Fruit fly (Drosophila melanogaster): ENCODE measurements around the gene Ten-a.

Gene Ten-a

DNA sequence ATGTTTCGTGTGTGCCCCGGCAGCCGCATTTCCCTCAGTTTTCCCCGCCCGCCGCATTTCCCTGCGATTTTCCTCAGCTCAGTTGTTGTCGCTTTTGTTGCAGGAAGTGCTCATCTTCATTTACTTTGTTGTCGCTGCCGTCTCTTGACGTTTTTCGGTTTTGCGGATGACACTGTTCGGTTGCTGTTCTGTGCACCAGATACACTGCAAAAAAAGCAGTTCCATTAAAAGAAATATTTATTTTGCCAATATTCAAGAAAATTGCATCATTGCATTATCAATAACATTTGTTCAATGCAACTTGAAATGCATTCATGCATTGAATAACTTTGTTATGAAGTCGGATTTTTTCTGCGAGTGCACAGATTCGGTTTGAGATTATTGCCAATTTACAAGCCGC lies 174.1 kb downstream of the Ten-a start (continued):
- TF ChIP-seq Optix (GFP tag; IDR thresholded peaks at IDR 0.05): no peak
- TF ChIP-seq Kr (GFP tag; optimal IDR thresholded peaks at IDR 0.05): no peak
- TF ChIP-seq CG1602 (GFP tag; optimal IDR thresholded peaks at IDR 0.05): peak; percentile 57
- no peak for TF ChIP-seq CG6175 (GFP tag; IDR thresholded peaks at IDR 0.05)
- no peak for TF ChIP-seq pros (GFP tag; optimal IDR thresholded peaks at IDR 0.05)
- no peak for TF ChIP-seq twi (tag; optimal IDR thresholded peaks at IDR 0.05)
- peak; percentile 38 for TF ChIP-seq CG30431 (GFP tag; optimal IDR thresholded peaks at IDR 0.05)
- peak; percentile 70 for TF ChIP-seq CG15696 (tag; optimal IDR thresholded peaks at IDR 0.05)
- peak; percentile 48 for TF ChIP-seq CG7786 (GFP tag; optimal IDR thresholded peaks at IDR 0.05)
- peak; percentile 23; the same call in 1 of the 2 replicates for TF ChIP-seq peb (GFP tag; IDR thresholded peaks at IDR 0.05)
- TF ChIP-seq CG7556 (GFP tag; optimal IDR thresholded peaks at IDR 0.05): peak; percentile 36
- TF ChIP-seq CG32772 (GFP tag; IDR thresholded peaks at IDR 0.05): peak; percentile 50; the same call in 1 of the 2 replicates
- no peak for TF ChIP-seq al (GFP tag; IDR thresholded peaks at IDR 0.05)
- TF ChIP-seq CG13894 (tag; optimal IDR thresholded peaks at IDR 0.05): no peak
- TF ChIP-seq lmd (GFP tag; IDR thresholded peaks at IDR 0.05): peak; percentile 60; the same call in 1 of the 2 replicates
- TF ChIP-seq bsh (GFP tag; optimal IDR thresholded peaks at IDR 0.05): peak; percentile 67 to 71
- TF ChIP-seq CG3838 (GFP tag; optimal IDR thresholded peaks at IDR 0.05): no peak
- TF ChIP-seq HmgZ (tag; optimal IDR thresholded peaks at IDR 0.05): no peak
- TF ChIP-seq klu (GFP tag; IDR thresholded peaks at IDR 0.05): no peak
- TF ChIP-seq dati (GFP tag; IDR thresholded peaks at IDR 0.05): no peak
- peak; percentile 24 for TF ChIP-seq oc (tag; optimal IDR thresholded peaks at IDR 0.05)
- no peak for TF ChIP-seq hb (GFP tag; IDR thresholded peaks at IDR 0.05; ENCODE audit: partially characterized antibody)
- TF ChIP-seq Sry-δ (GFP tag; optimal IDR thresholded peaks at IDR 0.05): peak; percentile 9
- no peak for TF ChIP-seq CG2129 (GFP tag; IDR thresholded peaks at IDR 0.05; ENCODE audit: partially characterized antibody)
- no peak for TF ChIP-seq CG34376 (GFP tag; optimal IDR thresholded peaks at IDR 0.05)
- TF ChIP-seq Ravus (GFP tag; IDR thresholded peaks at IDR 0.05): no peak
- TF ChIP-seq Rx (GFP tag; IDR thresholded peaks at IDR 0.05): 0 out of 2 replicates have a peak, but pooled peaks have one; percentile 10
- peak; percentile 23 for TF ChIP-seq Atf-2 (GFP tag; optimal IDR thresholded peaks at IDR 0.05)
- TF ChIP-seq cad (GFP tag; optimal IDR thresholded peaks at IDR 0.05): no peak
- no peak for TF ChIP-seq CG18011 (GFP tag; optimal IDR thresholded peaks at IDR 0.05)
- peak; percentile 31 for TF ChIP-seq CG15269 (tag; optimal IDR thresholded peaks at IDR 0.05)
- TF ChIP-seq Ets97D (GFP tag; optimal IDR thresholded peaks at IDR 0.05): no peak
- TF ChIP-seq CG9876 (GFP tag; optimal IDR thresholded peaks at IDR 0.05): peak; percentile 7
- TF ChIP-seq sna (GFP tag; IDR thresholded peaks at IDR 0.05; ENCODE audit: partially characterized antibody): no peak
- no peak for TF ChIP-seq Hmr (GFP tag; optimal IDR thresholded peaks at IDR 0.05)
- peak; percentile 14 for TF ChIP-seq nom (GFP tag; optimal IDR thresholded peaks at IDR 0.05)
- no peak for TF ChIP-seq cas (GFP tag; IDR thresholded peaks at IDR 0.05)
- peak; percentile 68; the same call in 2 of the 3 replicates for TF ChIP-seq ci (GFP tag; IDR thresholded peaks at IDR 0.05)
- TF ChIP-seq chm (GFP tag; IDR thresholded peaks at IDR 0.05): 0 out of 2 replicates have a peak, but pooled peaks have one; percentile 36
- no peak for TF ChIP-seq CG4854 (GFP tag; optimal IDR thresholded peaks at IDR 0.05)
- no peak for TF ChIP-seq CG17568 (GFP tag; optimal IDR thresholded peaks at IDR 0.05)
- no peak for TF ChIP-seq schlank (tag; optimal IDR thresholded peaks at IDR 0.05)
- TF ChIP-seq CG6689 (GFP tag; IDR thresholded peaks at IDR 0.05): peak; percentile 69
- TF ChIP-seq kni (GFP tag; optimal IDR thresholded peaks at IDR 0.05): no peak
- TF ChIP-seq Sin3A (optimal IDR thresholded peaks at IDR 0.05): no peak
- peak; percentile 82 for TF ChIP-seq CG1603 (tag; optimal IDR thresholded peaks at IDR 0.05)
- TF ChIP-seq CG12219 (GFP tag; optimal IDR thresholded peaks at IDR 0.05): peak; percentile 15
- no peak for TF ChIP-seq CG1832 (GFP tag; optimal IDR thresholded peaks at IDR 0.05)
- TF ChIP-seq CG2120 (GFP tag; optimal IDR thresholded peaks at IDR 0.05): no peak
- peak; percentile 30 for TF ChIP-seq btn (GFP tag; optimal IDR thresholded peaks at IDR 0.05)
- peak; percentile 17 to 24 for TF ChIP-seq Pdp1 (GFP tag; optimal IDR thresholded peaks at IDR 0.05)
